Fruit fly (Drosophila melanogaster): ENCODE data around the gene Faf2.

Gene Faf2

dm6 chr2L:18693877-18694723 lies 14.4 kb downstream of the Faf2 start (continued):
- TF ChIP-seq CG4328 (GFP tag; optimal IDR thresholded peaks at IDR 0.05) (peak; percentile 50), her (GFP tag; optimal IDR thresholded peaks at IDR 0.05) (peak; percentile 74), CG12659 (GFP tag; optimal IDR thresholded peaks at IDR 0.05) (peak; percentile 50), Adf1 (GFP tag; IDR thresholded peaks at IDR 0.05) (no peak; the same call in 1 of the 2 replicates), tna (GFP tag; IDR thresholded peaks at IDR 0.05; ENCODE audit: partially characterized antibody) (no peak), btn (GFP tag; optimal IDR thresholded peaks at IDR 0.05) (peak; percentile 12), CG10147 (GFP tag; optimal IDR thresholded peaks at IDR 0.05) (peak; percentile 14), nmo (GFP tag; optimal IDR thresholded peaks at IDR 0.05) (peak; percentile 9), rib (GFP tag; IDR thresholded peaks at IDR 0.05) (peak; percentile 68), CG7357 (GFP tag; IDR thresholded peaks at IDR 0.05) (peak; percentile 40; the same call in 1 of the 3 replicates), ken (GFP tag; IDR thresholded peaks at IDR 0.05) (0 out of 3 replicates have a peak, but pooled peaks have one; percentile 47), bcd (GFP tag; optimal IDR thresholded peaks at IDR 0.05) (peak; percentile 39), sd (tag; optimal IDR thresholded peaks at IDR 0.05) (peak; percentile 80), CG7839 (tag; optimal IDR thresholded peaks at IDR 0.05) (peak; percentile 48), CG9876 (GFP tag; optimal IDR thresholded peaks at IDR 0.05) (peak; percentile 48), CG4854 (GFP tag; optimal IDR thresholded peaks at IDR 0.05) (peak; percentile 22), CG18619 (GFP tag; optimal IDR thresholded peaks at IDR 0.05) (peak; percentile 16), CG10654 (GFP tag; optimal IDR thresholded peaks at IDR 0.05) (peak; percentile 4), jing (GFP tag; optimal IDR thresholded peaks at IDR 0.05) (peak; percentile 5), luna (GFP tag; optimal IDR thresholded peaks at IDR 0.05) (peak; percentile 0), Doc2 (GFP tag; IDR thresholded peaks at IDR 0.05) (no peak), Fer3 (tag; optimal IDR thresholded peaks at IDR 0.05) (peak; percentile 16), Myb (GFP tag; optimal IDR thresholded peaks at IDR 0.05) (peak; percentile 40), Hr39 (optimal IDR thresholded peaks at IDR 0.05) (no peak), CG10959 (GFP tag; IDR thresholded peaks at IDR 0.05) (peak; percentile 31; the same call in 1 of the 2 replicates), scrt (GFP tag; optimal IDR thresholded peaks at IDR 0.05) (peak; percentile 40), CG2116 (GFP tag; optimal IDR thresholded peaks at IDR 0.05) (peak; percentile 40), croc (GFP tag; conservative IDR thresholded peaks at IDR 0.05) (no peak; the same call in 1 of the 3 replicates), tgo (GFP tag; IDR thresholded peaks at IDR 0.05) (peak; percentile 67), CG15073 (GFP tag; optimal IDR thresholded peaks at IDR 0.05) (peak; percentile 7), pfk (GFP tag; optimal IDR thresholded peaks at IDR 0.05) (no peak), Dek (tag; optimal IDR thresholded peaks at IDR 0.05) (peak; percentile 36), CG18476 (GFP tag; optimal IDR thresholded peaks at IDR 0.05) (peak; percentile 15), CG9437 (GFP tag; optimal IDR thresholded peaks at IDR 0.05) (peak; percentile 58), tx (GFP tag; optimal IDR thresholded peaks at IDR 0.05) (peak; percentile 49), bigmax (GFP tag; optimal IDR thresholded peaks at IDR 0.05) (no peak), CG17802 (tag; optimal IDR thresholded peaks at IDR 0.05) (peak; percentile 37), Sry-β (GFP tag; optimal IDR thresholded peaks at IDR 0.05) (no peak), Chrac-16 (GFP tag; optimal IDR thresholded peaks at IDR 0.05) (peak; percentile 67), NC2α (GFP tag; optimal IDR thresholded peaks at IDR 0.05) (peak; percentile 17), CG1832 (GFP tag; optimal IDR thresholded peaks at IDR 0.05) (no peak), ssp (GFP tag; IDR thresholded peaks at IDR 0.05) (no peak), CG4617 (GFP tag; optimal IDR thresholded peaks at IDR 0.05; ENCODE audit: borderline replicate concordance) (peak; percentile 17), CG11085 (GFP tag; IDR thresholded peaks at IDR 0.05) (0 out of 2 replicates have a peak, but pooled peaks have one; percentile 38), gcm (GFP tag; optimal IDR thresholded peaks at IDR 0.05) (no peak), Jarid2 (GFP tag; optimal IDR thresholded peaks at IDR 0.05) (no peak), H15 (GFP tag; IDR thresholded peaks at IDR 0.05) (peak; percentile 68; the same call in 2 of the 3 replicates), CTCF (GFP tag; optimal IDR thresholded peaks at IDR 0.05) (peak; percentile 32), CG4424 (GFP tag; optimal IDR thresholded peaks at IDR 0.05) (peak; percentile 63)
